Worm (Caenorhabditis elegans) whole organism, L1 larva: ENCODE measurements around the gene cdka-1.

Experiments used
- C04F5.9 ChIP-seq: sonication (generic microtip); optimal IDR thresholded peaks from 2 replicates; lab custom pipeline; 2016; ENCODE audit warnings: missing genetic modification characterization, missing compliant biosample characterization
- C34B4.2 ChIP-seq: sonication (generic microtip); optimal IDR thresholded peaks from 2 replicates; lab custom pipeline; 2017; ENCODE audit warnings: mild to moderate bottlenecking, missing genetic modification characterization, missing compliant biosample characterization
- F16B12.6 ChIP-seq: fragments of 150-350 bp; optimal IDR thresholded peaks from 2 replicates; lab custom pipeline; 2014; ENCODE audit warnings: missing biosample characterization, missing genetic modification characterization
- Y116A8C.19 ChIP-seq: sonication (generic microtip); optimal IDR thresholded peaks from 2 replicates; lab custom pipeline; 2016; ENCODE audit warnings: missing compliant biosample characterization, missing genetic modification characterization, borderline replicate concordance
- aha-1 ChIP-seq: fragments of 150-350 bp; optimal IDR thresholded peaks from 2 replicates; lab custom pipeline; 2014; ENCODE audit warnings: missing biosample characterization, missing genetic modification characterization
- aly-2 ChIP-seq: fragments of 150-350 bp; optimal IDR thresholded peaks from 2 replicates; lab custom pipeline; 2014; ENCODE audit warnings: missing biosample characterization, missing genetic modification characterization
- ama-1 ChIP-seq: fragments of 150-350 bp; optimal IDR thresholded peaks from 2 replicates; lab custom pipeline; 2014
- blmp-1 ChIP-seq: fragments of 150-350 bp; optimal IDR thresholded peaks from 2 replicates; lab custom pipeline; 2014; ENCODE audit warnings: missing biosample characterization, missing genetic modification characterization
- ceh-8 ChIP-seq: fragments of 200-800 bp; sonication (Bioruptor generic); optimal IDR thresholded peaks from 2 replicates; lab custom pipeline; 2018; ENCODE audit warnings: mild to moderate bottlenecking, missing genetic modification characterization, moderate library complexity, missing compliant biosample characterization
- ceh-82 ChIP-seq, 3 experiments: fragments of 150-350 bp in 1 of 3; sonication (generic microtip) in 2 of 3; optimal IDR thresholded peaks; 2 replicates each; lab custom pipeline; 2014 to 2017; ENCODE audit warnings: missing biosample characterization in 3 of 3, missing genetic modification characterization in 3 of 3
- ceh-88 ChIP-seq: fragments of 200-800 bp; sonication (Bioruptor generic); IDR thresholded peaks from 2 replicates; pipeline ENCODE4 v1.3.6; 2022; ENCODE audit warnings: missing genetic modification characterization, missing compliant biosample characterization
- ces-1 ChIP-seq: fragments of 150-350 bp; optimal IDR thresholded peaks from 2 replicates; lab custom pipeline; 2014; ENCODE audit warnings: missing biosample characterization, missing genetic modification reagents, missing genetic modification characterization
- dpl-1 ChIP-seq, 3 experiments: fragments of 150-350 bp in 2 of 3; sonication (generic microtip) in 1 of 3; optimal IDR thresholded peaks; 2 replicates each; lab custom pipeline; 2014 to 2017; ENCODE audit warnings: missing biosample characterization in 3 of 3, missing genetic modification characterization in 3 of 3, missing genetic modification reagents in 3 of 3
- dsc-1 ChIP-seq: sonication (generic microtip); optimal IDR thresholded peaks from 2 replicates; lab custom pipeline; 2016; ENCODE audit warnings: mild to moderate bottlenecking, missing genetic modification characterization, missing compliant biosample characterization
- efl-1 ChIP-seq, 4 experiments: fragments of 150-350 bp; optimal IDR thresholded peaks in 3 of 4; peaks in 1 of 4; 1 replicate in 1 of 4; 2 replicates in 3 of 4; lab custom pipeline; 2014; ENCODE audit warnings: missing biosample characterization in 2 of 4, missing genetic modification characterization in 2 of 4, missing genetic modification reagents in 2 of 4
- efl-3 ChIP-seq: fragments of 200-800 bp; sonication (Bioruptor generic); optimal IDR thresholded peaks from 2 replicates; lab custom pipeline; 2018; ENCODE audit warnings: mild to moderate bottlenecking, missing genetic modification characterization, missing compliant biosample characterization
- egl-27 ChIP-seq, 2 experiments: fragments of 150-350 bp in 1 of 2; sonication (generic microtip); optimal IDR thresholded peaks; 3 replicates each; lab custom pipeline; 2017 to 2018; ENCODE audit warnings: missing biosample characterization in 2 of 2, missing genetic modification characterization in 2 of 2, missing genetic modification reagents in 2 of 2
- elt-3 ChIP-seq, 6 experiments: fragments of 150-350 bp in 1 of 6; sonication (generic microtip); optimal IDR thresholded peaks; 2 replicates each; lab custom pipeline; 2017 to 2018; ENCODE audit warnings: missing biosample characterization in 6 of 6, missing genetic modification characterization in 6 of 6, inconsistent platforms in 1 of 6
- fkh-10 ChIP-seq: sonication (generic microtip); optimal IDR thresholded peaks from 2 replicates; lab custom pipeline; 2017; ENCODE audit warnings: missing biosample characterization, missing genetic modification reagents, missing genetic modification characterization
- fkh-8 ChIP-seq: sonication (generic microtip); optimal IDR thresholded peaks from 2 replicates; lab custom pipeline; 2016; ENCODE audit warnings: mild to moderate bottlenecking, missing genetic modification characterization, missing compliant biosample characterization
- fos-1 ChIP-seq: fragments of 150-350 bp; optimal IDR thresholded peaks from 2 replicates; lab custom pipeline; 2014; ENCODE audit warnings: missing biosample characterization, missing genetic modification characterization
- hlh-17 ChIP-seq: fragments of 200-800 bp; sonication (Bioruptor generic); optimal IDR thresholded peaks from 2 replicates; lab custom pipeline; 2018; ENCODE audit warnings: missing genetic modification characterization, mild to moderate bottlenecking, missing compliant biosample characterization, moderate library complexity, borderline replicate concordance
- hlh-4 ChIP-seq: sonication (generic microtip); optimal IDR thresholded peaks from 2 replicates; lab custom pipeline; 2016; ENCODE audit warnings: mild to moderate bottlenecking, missing genetic modification characterization, missing compliant biosample characterization
- hpl-2 ChIP-seq: fragments of 150-350 bp; optimal IDR thresholded peaks from 2 replicates; lab custom pipeline; 2014; ENCODE audit warnings: missing biosample characterization, missing genetic modification reagents, missing genetic modification characterization
- irx-1 ChIP-seq: sonication (generic microtip); optimal IDR thresholded peaks from 2 replicates; lab custom pipeline; 2016; ENCODE audit warnings: missing genetic modification characterization, missing compliant biosample characterization
- jun-1 ChIP-seq: fragments of 150-350 bp; optimal IDR thresholded peaks from 2 replicates; lab custom pipeline; 2014; ENCODE audit warnings: missing biosample characterization, missing genetic modification reagents, missing genetic modification characterization
- lir-3 ChIP-seq: sonication (generic microtip); optimal IDR thresholded peaks from 2 replicates; lab custom pipeline; 2016; ENCODE audit warnings: mild to moderate bottlenecking, missing genetic modification characterization, moderate library complexity, missing compliant biosample characterization; ENCODE audit not compliant: poor library complexity
- lsy-2 ChIP-seq, 2 experiments: fragments of 150-350 bp; optimal IDR thresholded peaks; 2 replicates each; lab custom pipeline; 2014; ENCODE audit warnings: missing biosample characterization in 2 of 2, missing genetic modification characterization in 2 of 2
- mdl-1 ChIP-seq, 2 experiments: fragments of 150-350 bp; optimal IDR thresholded peaks; 2 replicates each; lab custom pipeline; 2014 to 2017; ENCODE audit warnings: missing biosample characterization in 2 of 2, missing genetic modification characterization in 2 of 2, inconsistent platforms in 1 of 2
- mep-1 ChIP-seq: fragments of 150-350 bp; optimal IDR thresholded peaks from 2 replicates; lab custom pipeline; 2014; ENCODE audit warnings: missing biosample characterization, missing genetic modification characterization
- nhr-12 ChIP-seq: sonication (generic microtip); optimal IDR thresholded peaks from 2 replicates; lab custom pipeline; 2017; ENCODE audit warnings: missing biosample characterization, missing genetic modification characterization
- nhr-19 ChIP-seq: fragments of 200-800 bp; sonication (Bioruptor generic); conservative IDR thresholded peaks from 2 replicates; pipeline ENCODE4 v1.3.6; 2022; ENCODE audit warnings: missing genetic modification characterization, missing compliant biosample characterization
- nhr-237 ChIP-seq: fragments of 150-350 bp; optimal IDR thresholded peaks from 2 replicates; lab custom pipeline; 2014; ENCODE audit warnings: missing biosample characterization, missing genetic modification characterization
- nhr-28 ChIP-seq: fragments of 150-350 bp; optimal IDR thresholded peaks from 2 replicates; lab custom pipeline; 2014; ENCODE audit warnings: missing biosample characterization, missing genetic modification characterization
- nhr-47 ChIP-seq: sonication (generic microtip); optimal IDR thresholded peaks from 2 replicates; lab custom pipeline; 2016; ENCODE audit warnings: mild to moderate bottlenecking, missing genetic modification characterization, moderate library complexity, missing compliant biosample characterization
- nhr-77 ChIP-seq: fragments of 150-350 bp; optimal IDR thresholded peaks from 2 replicates; lab custom pipeline; 2014; ENCODE audit warnings: missing biosample characterization, missing genetic modification characterization
- nhr-85 ChIP-seq: sonication (generic microtip); peaks from one replicate; lab custom pipeline; 2016; ENCODE audit warnings: missing genetic modification characterization, inconsistent platforms, missing compliant biosample characterization
- nhr-90 ChIP-seq: sonication (generic microtip); optimal IDR thresholded peaks from 2 replicates; lab custom pipeline; 2016; ENCODE audit warnings: mild to moderate bottlenecking, missing genetic modification characterization, missing compliant biosample characterization; ENCODE audit not compliant: poor library complexity
- pag-3 ChIP-seq: sonication (generic microtip); optimal IDR thresholded peaks from 2 replicates; lab custom pipeline; 2017; ENCODE audit warnings: missing genetic modification characterization, mild to moderate bottlenecking, missing compliant biosample characterization, antibody characterized with exemption, borderline replicate concordance; ENCODE audit not compliant: insufficient read depth
- pax-3 ChIP-seq: fragments of 200-800 bp; sonication (Bioruptor generic); optimal IDR thresholded peaks from 2 replicates; lab custom pipeline; 2018; ENCODE audit warnings: mild to moderate bottlenecking, missing genetic modification characterization, moderate library complexity, missing compliant biosample characterization
- pqm-1 ChIP-seq: sonication (generic microtip); optimal IDR thresholded peaks from 3 replicates; lab custom pipeline; 2017; ENCODE audit warnings: missing biosample characterization, missing genetic modification characterization
- snpc-4 ChIP-seq: fragments of 150-350 bp; optimal IDR thresholded peaks from 2 replicates; lab custom pipeline; 2014; ENCODE audit warnings: missing biosample characterization, missing genetic modification characterization
- snu-23 ChIP-seq: sonication (generic microtip); optimal IDR thresholded peaks from 2 replicates; lab custom pipeline; 2016; ENCODE audit warnings: missing genetic modification characterization, missing compliant biosample characterization
- sox-4 ChIP-seq: sonication (generic microtip); optimal IDR thresholded peaks from 2 replicates; lab custom pipeline; 2016; ENCODE audit warnings: missing genetic modification characterization, missing compliant biosample characterization
- swsn-7 ChIP-seq: sonication (generic microtip); optimal IDR thresholded peaks from 2 replicates; lab custom pipeline; 2016; ENCODE audit warnings: missing genetic modification characterization, missing compliant biosample characterization
- tbx-2 ChIP-seq: sonication (generic microtip); optimal IDR thresholded peaks from 2 replicates; lab custom pipeline; 2016; ENCODE audit warnings: missing genetic modification characterization, missing compliant biosample characterization
- tlp-1 ChIP-seq: fragments of 150-350 bp; optimal IDR thresholded peaks from 2 replicates; lab custom pipeline; 2014; ENCODE audit warnings: missing biosample characterization, missing genetic modification characterization
- unc-30 ChIP-seq: sonication (generic microtip); optimal IDR thresholded peaks from 2 replicates; lab custom pipeline; 2017; ENCODE audit warnings: missing biosample characterization, missing genetic modification characterization
- unc-98 ChIP-seq: fragments of 200-800 bp; sonication (Bioruptor generic); IDR thresholded peaks from 2 replicates; pipeline ENCODE4 v1.3.6; 2022; ENCODE audit warnings: missing genetic modification characterization, missing compliant biosample characterization
- zip-4 ChIP-seq: fragments of 200-800 bp; sonication (Bioruptor generic); optimal IDR thresholded peaks from 2 replicates; lab custom pipeline; 2018; ENCODE audit warnings: mild to moderate bottlenecking, missing genetic modification characterization, moderate library complexity, missing compliant biosample characterization
- ztf-11 ChIP-seq, 2 experiments: sonication (generic microtip); optimal IDR thresholded peaks; 2 replicates each; lab custom pipeline; 2016 to 2017; ENCODE audit warnings: missing genetic modification characterization in 2 of 2, missing biosample characterization in 1 of 2, missing compliant biosample characterization in 1 of 2
- ztf-4 ChIP-seq: fragments of 150-350 bp; optimal IDR thresholded peaks from 2 replicates; lab custom pipeline; 2014; ENCODE audit warnings: missing biosample characterization, missing genetic modification characterization

The cdka-1 gene

ce11 chrIII:4693281-4693680 is 34.7 kb downstream of the cdka-1 start, which contains the start of gene nifk-1 (continued):
- TF ChIP-seq swsn-7 (tag; lab: Kevin White, UChicago) (peak; percentile 37), hlh-4 (tag; lab: Kevin White, UChicago) (no peak), unc-30 (no peak), hpl-2 (GFP tag; lab: Kevin White, UChicago) (no peak), aly-2 (tag; lab: Kevin White, UChicago) (no peak), hlh-17 (GFP tag; lab: Kevin White, UChicago) (no peak), efl-3 (GFP tag; lab: Kevin White, UChicago) (no peak), jun-1 (peak; percentile 21), ceh-8 (no peak), nhr-90 (tag; lab: Kevin White, UChicago) (peak; percentile 51), F16B12.6 (tag; lab: Kevin White, UChicago) (peak; percentile 46), unc-98 (GFP tag; lab: Robert Waterston, UW) (no peak), nhr-77 (tag; lab: Kevin White, UChicago) (peak; percentile 9), C34B4.2 (tag; lab: Kevin White, UChicago) (no peak), ces-1 (GFP tag; lab: Kevin White, UChicago) (no peak), lir-3 (no peak), dpl-1 (GFP tag; optimal IDR thresholded peaks at IDR 0.05; lab: Kevin White, UChicago) (peak; percentile 71 to 83 (median 80)), snu-23 (GFP tag; lab: Kevin White, UChicago) (peak; percentile 61), dsc-1 (tag; lab: Kevin White, UChicago) (no peak), ceh-88 (no peak), pax-3 (no peak), nhr-237 (no peak), irx-1 (tag; lab: Kevin White, UChicago) (no peak), aha-1 (no peak), fkh-8 (tag; lab: Kevin White, UChicago) (peak; percentile 12), nhr-85 (tag; lab: Kevin White, UChicago) (peak; percentile 83), mdl-1 (tag; optimal IDR thresholded peaks at IDR 0.05; lab: Kevin White, UChicago) (peak in 1 of 2 experiments; percentile 31), elt-3 (tag; optimal IDR thresholded peaks at IDR 0.05; lab: Kevin White, UChicago) (peak in 2 of 6 experiments; percentile 55 to 81), blmp-1 (tag; lab: Kevin White, UChicago) (peak; percentile 29), sox-4 (tag; lab: Kevin White, UChicago) (no peak), efl-1 (optimal IDR thresholded peaks at IDR 0.05; lab: Kevin White, UChicago) (peak; percentile 66 to 78), efl-1 (GFP tag; optimal IDR thresholded peaks at IDR 0.05 in 1 of 2; lab: Kevin White, UChicago) (peak; percentile 75 to 94), egl-27 (tag; optimal IDR thresholded peaks at IDR 0.05; lab: Kevin White, UChicago) (no peak), fos-1 (tag; lab: Kevin White, UChicago) (peak; percentile 10), lsy-2 (tag; optimal IDR thresholded peaks at IDR 0.05; lab: Kevin White, UChicago) (peak; percentile 75 to 84), ceh-82 (tag; optimal IDR thresholded peaks at IDR 0.05; lab: Kevin White, UChicago) (peak; percentile 23 to 59 (median 43)), snpc-4 (tag; lab: Kevin White, UChicago) (peak; percentile 15), zip-4 (GFP tag; lab: Kevin White, UChicago) (no peak), pqm-1 (tag; lab: Kevin White, UChicago) (no peak), fkh-10 (GFP tag; lab: Kevin White, UChicago) (peak; percentile 10), nhr-47 (tag; lab: Kevin White, UChicago) (peak; percentile 61), tlp-1 (no peak), nhr-19 (peak; percentile 59), ama-1 (lab: Kevin White, UChicago) (no peak), nhr-12 (tag; lab: Kevin White, UChicago) (no peak), Y116A8C.19 (tag; lab: Kevin White, UChicago) (no peak), C04F5.9 (tag; lab: Kevin White, UChicago) (no peak), ztf-11 (tag; optimal IDR thresholded peaks at IDR 0.05; lab: Kevin White, UChicago) (no peak), mep-1 (peak; percentile 68), pag-3 (tag; lab: Kevin White, UChicago) (no peak), tbx-2 (peak; percentile 37), ztf-4 (tag; lab: Kevin White, UChicago) (no peak), nhr-28 (no peak)
- TF ChIP-seq, all 84 proteins: peak for 31
